Worm (Caenorhabditis elegans) whole organism, L1 larva: Measurements from ENCODE around the gene B0365.9.

ENCODE experiments used
- C34B4.2 ChIP-seq: sonication (generic microtip); optimal IDR thresholded peaks from 2 replicates; lab custom pipeline; 2017; ENCODE audit warnings: mild to moderate bottlenecking, missing genetic modification characterization, missing compliant biosample characterization
- F16B12.6 ChIP-seq: fragments of 150-350 bp; optimal IDR thresholded peaks from 2 replicates; lab custom pipeline; 2014; ENCODE audit warnings: missing biosample characterization, missing genetic modification characterization
- aha-1 ChIP-seq: fragments of 150-350 bp; optimal IDR thresholded peaks from 2 replicates; lab custom pipeline; 2014; ENCODE audit warnings: missing biosample characterization, missing genetic modification characterization
- alr-1 ChIP-seq: fragments of 200-800 bp; sonication (Bioruptor generic); optimal IDR thresholded peaks from 2 replicates; lab custom pipeline; 2018; ENCODE audit warnings: borderline replicate concordance, mild to moderate bottlenecking, missing genetic modification characterization, missing compliant biosample characterization
- aly-2 ChIP-seq: fragments of 150-350 bp; optimal IDR thresholded peaks from 2 replicates; lab custom pipeline; 2014; ENCODE audit warnings: missing biosample characterization, missing genetic modification characterization
- blmp-1 ChIP-seq: fragments of 150-350 bp; optimal IDR thresholded peaks from 2 replicates; lab custom pipeline; 2014; ENCODE audit warnings: missing biosample characterization, missing genetic modification characterization
- ceh-63 ChIP-seq: fragments of 200-800 bp; sonication (Bioruptor generic); optimal IDR thresholded peaks from 2 replicates; lab custom pipeline; 2018; ENCODE audit warnings: mild to moderate bottlenecking, missing genetic modification characterization, missing compliant biosample characterization
- ceh-8 ChIP-seq: fragments of 200-800 bp; sonication (Bioruptor generic); optimal IDR thresholded peaks from 2 replicates; lab custom pipeline; 2018; ENCODE audit warnings: mild to moderate bottlenecking, missing genetic modification characterization, moderate library complexity, missing compliant biosample characterization
- ceh-82 ChIP-seq, 3 experiments: fragments of 150-350 bp in 1 of 3; sonication (generic microtip) in 2 of 3; optimal IDR thresholded peaks; 2 replicates each; lab custom pipeline; 2014 to 2017; ENCODE audit warnings: missing biosample characterization in 3 of 3, missing genetic modification characterization in 3 of 3
- ceh-90 ChIP-seq: sonication (generic microtip); optimal IDR thresholded peaks from 2 replicates; lab custom pipeline; 2016; ENCODE audit warnings: missing genetic modification characterization, missing compliant biosample characterization
- dpl-1 ChIP-seq, 3 experiments: fragments of 150-350 bp in 2 of 3; sonication (generic microtip) in 1 of 3; optimal IDR thresholded peaks; 2 replicates each; lab custom pipeline; 2014 to 2017; ENCODE audit warnings: missing biosample characterization in 3 of 3, missing genetic modification characterization in 3 of 3, missing genetic modification reagents in 3 of 3
- efl-3 ChIP-seq: fragments of 200-800 bp; sonication (Bioruptor generic); optimal IDR thresholded peaks from 2 replicates; lab custom pipeline; 2018; ENCODE audit warnings: mild to moderate bottlenecking, missing genetic modification characterization, missing compliant biosample characterization
- egl-13 ChIP-seq: sonication (generic microtip); optimal IDR thresholded peaks from 2 replicates; lab custom pipeline; 2016; ENCODE audit warnings: missing genotype, missing genetic modification reagents, missing genetic modification characterization, missing compliant biosample characterization
- egl-27 ChIP-seq, 2 experiments: fragments of 150-350 bp in 1 of 2; sonication (generic microtip); optimal IDR thresholded peaks; 3 replicates each; lab custom pipeline; 2017 to 2018; ENCODE audit warnings: missing biosample characterization in 2 of 2, missing genetic modification characterization in 2 of 2, missing genetic modification reagents in 2 of 2
- fkh-8 ChIP-seq: sonication (generic microtip); optimal IDR thresholded peaks from 2 replicates; lab custom pipeline; 2016; ENCODE audit warnings: mild to moderate bottlenecking, missing genetic modification characterization, missing compliant biosample characterization
- hlh-17 ChIP-seq: fragments of 200-800 bp; sonication (Bioruptor generic); optimal IDR thresholded peaks from 2 replicates; lab custom pipeline; 2018; ENCODE audit warnings: missing genetic modification characterization, mild to moderate bottlenecking, missing compliant biosample characterization, moderate library complexity, borderline replicate concordance
- hpl-2 ChIP-seq: fragments of 150-350 bp; optimal IDR thresholded peaks from 2 replicates; lab custom pipeline; 2014; ENCODE audit warnings: missing biosample characterization, missing genetic modification reagents, missing genetic modification characterization
- isw-1 ChIP-seq: fragments of 200-800 bp; sonication (Bioruptor generic); IDR thresholded peaks from 2 replicates; pipeline ENCODE4 v1.3.6; 2022; ENCODE audit warnings: missing genetic modification characterization, missing compliant biosample characterization
- jun-1 ChIP-seq: fragments of 150-350 bp; optimal IDR thresholded peaks from 2 replicates; lab custom pipeline; 2014; ENCODE audit warnings: missing biosample characterization, missing genetic modification reagents, missing genetic modification characterization
- lin-14 ChIP-seq: fragments of 200-800 bp; sonication (Bioruptor generic); optimal IDR thresholded peaks from 2 replicates; lab custom pipeline; 2018; ENCODE audit warnings: mild to moderate bottlenecking, missing genetic modification characterization, moderate library complexity, missing compliant biosample characterization
- lir-3 ChIP-seq: sonication (generic microtip); optimal IDR thresholded peaks from 2 replicates; lab custom pipeline; 2016; ENCODE audit warnings: mild to moderate bottlenecking, missing genetic modification characterization, moderate library complexity, missing compliant biosample characterization; ENCODE audit not compliant: poor library complexity
- lsy-2 ChIP-seq, 2 experiments: fragments of 150-350 bp; optimal IDR thresholded peaks; 2 replicates each; lab custom pipeline; 2014; ENCODE audit warnings: missing biosample characterization in 2 of 2, missing genetic modification characterization in 2 of 2
- mep-1 ChIP-seq: fragments of 150-350 bp; optimal IDR thresholded peaks from 2 replicates; lab custom pipeline; 2014; ENCODE audit warnings: missing biosample characterization, missing genetic modification characterization
- nhr-11 ChIP-seq: fragments of 150-350 bp; optimal IDR thresholded peaks from 2 replicates; lab custom pipeline; 2014; ENCODE audit warnings: missing biosample characterization, missing genetic modification characterization
- nhr-12 ChIP-seq: sonication (generic microtip); optimal IDR thresholded peaks from 2 replicates; lab custom pipeline; 2017; ENCODE audit warnings: missing biosample characterization, missing genetic modification characterization
- nhr-28 ChIP-seq: fragments of 150-350 bp; optimal IDR thresholded peaks from 2 replicates; lab custom pipeline; 2014; ENCODE audit warnings: missing biosample characterization, missing genetic modification characterization
- nhr-71 ChIP-seq: sonication (generic microtip); optimal IDR thresholded peaks from 2 replicates; lab custom pipeline; 2016; ENCODE audit warnings: mild to moderate bottlenecking, missing genetic modification characterization, moderate library complexity, missing compliant biosample characterization
- nhr-76 ChIP-seq: sonication (generic microtip); optimal IDR thresholded peaks from 2 replicates; lab custom pipeline; 2017; ENCODE audit warnings: missing biosample characterization, missing genetic modification characterization
- nhr-77 ChIP-seq: fragments of 150-350 bp; optimal IDR thresholded peaks from 2 replicates; lab custom pipeline; 2014; ENCODE audit warnings: missing biosample characterization, missing genetic modification characterization
- nhr-84 ChIP-seq: sonication (generic microtip); optimal IDR thresholded peaks from 2 replicates; lab custom pipeline; 2017; ENCODE audit warnings: missing biosample characterization, missing genetic modification characterization
- nhr-85 ChIP-seq: sonication (generic microtip); peaks from one replicate; lab custom pipeline; 2016; ENCODE audit warnings: missing genetic modification characterization, inconsistent platforms, missing compliant biosample characterization
- pag-3 ChIP-seq: sonication (generic microtip); optimal IDR thresholded peaks from 2 replicates; lab custom pipeline; 2017; ENCODE audit warnings: missing genetic modification characterization, mild to moderate bottlenecking, missing compliant biosample characterization, antibody characterized with exemption, borderline replicate concordance; ENCODE audit not compliant: insufficient read depth
- skn-1 ChIP-seq: fragments of 150-350 bp; optimal IDR thresholded peaks from 2 replicates; lab custom pipeline; 2014; ENCODE audit warnings: missing biosample characterization, missing genetic modification characterization
- snpc-4 ChIP-seq: fragments of 150-350 bp; optimal IDR thresholded peaks from 2 replicates; lab custom pipeline; 2014; ENCODE audit warnings: missing biosample characterization, missing genetic modification characterization
- swsn-7 ChIP-seq: sonication (generic microtip); optimal IDR thresholded peaks from 2 replicates; lab custom pipeline; 2016; ENCODE audit warnings: missing genetic modification characterization, missing compliant biosample characterization
- tlp-1 ChIP-seq: fragments of 150-350 bp; optimal IDR thresholded peaks from 2 replicates; lab custom pipeline; 2014; ENCODE audit warnings: missing biosample characterization, missing genetic modification characterization
- unc-130 ChIP-seq: fragments of 150-350 bp; optimal IDR thresholded peaks from 2 replicates; lab custom pipeline; 2017; ENCODE audit warnings: missing biosample characterization, missing genetic modification characterization, inconsistent platforms
- unc-30 ChIP-seq: sonication (generic microtip); optimal IDR thresholded peaks from 2 replicates; lab custom pipeline; 2017; ENCODE audit warnings: missing biosample characterization, missing genetic modification characterization
- xbp-1 ChIP-seq: sonication (generic microtip); optimal IDR thresholded peaks from 2 replicates; lab custom pipeline; 2016; ENCODE audit warnings: missing genetic modification characterization, missing compliant biosample characterization
- zag-1 ChIP-seq: fragments of 150-350 bp; optimal IDR thresholded peaks from 2 replicates; lab custom pipeline; 2014; ENCODE audit warnings: missing biosample characterization, missing genetic modification characterization
- zip-4 ChIP-seq: fragments of 200-800 bp; sonication (Bioruptor generic); optimal IDR thresholded peaks from 2 replicates; lab custom pipeline; 2018; ENCODE audit warnings: mild to moderate bottlenecking, missing genetic modification characterization, moderate library complexity, missing compliant biosample characterization

Gene B0365.9

ce11 chrV:13129895-13130294 lies 3.5 kb downstream of the B0365.9 start, which contains the start of gene eat-6:
TSS of gene eat-6 (minus strand) at chrV:13129995.
- TF ChIP-seq C34B4.2, result no peak
- TF ChIP-seq lir-3, result no peak
- no peak for TF ChIP-seq egl-27 (tag; optimal IDR thresholded peaks at IDR 0.05; lab: Kevin White, UChicago)
- TF ChIP-seq egl-13, result no peak
- TF ChIP-seq blmp-1, result peak; percentile 45
- TF ChIP-seq unc-30, result no peak
- no peak for TF ChIP-seq jun-1 (tag; lab: Kevin White, UChicago)
- no peak for TF ChIP-seq nhr-85 (tag; lab: Kevin White, UChicago)
- TF ChIP-seq ceh-90, result no peak
- no peak for TF ChIP-seq nhr-28
- no peak for TF ChIP-seq nhr-71
- TF ChIP-seq efl-3 (GFP tag; lab: Kevin White, UChicago), result no peak
- TF ChIP-seq hlh-17 (GFP tag; lab: Kevin White, UChicago), result no peak
- peak in 1 of 3 experiments; percentile 15 for TF ChIP-seq dpl-1 (GFP tag; optimal IDR thresholded peaks at IDR 0.05; lab: Kevin White, UChicago)
- TF ChIP-seq isw-1 (GFP tag; lab: Robert Waterston, UW), result no peak

- TF ChIP-seq aly-2 (tag; lab: Kevin White, UChicago), result peak; percentile 31
These were observed 7.4 kb downstream of the B0365.9 start for ce11 chrV:13125942-13126341.

ce11 chrV:13121266-13121665 lies 12.1 kb downstream of the B0365.9 start:
- no peak for TF ChIP-seq zip-4 (GFP tag; lab: Kevin White, UChicago)

ce11 chrV:13120097-13120496 lies 13.3 kb downstream of the B0365.9 start, which contains the start of gene max-1:
TSS of gene max-1 (minus strand) at chrV:13120220.
- TF ChIP-seq lsy-2 (tag; optimal IDR thresholded peaks at IDR 0.05; lab: Kevin White, UChicago) (no peak), alr-1 (tag; lab: Kevin White, UChicago) (no peak), nhr-28 (no peak), swsn-7 (tag; lab: Kevin White, UChicago) (no peak), tlp-1 (no peak), nhr-85 (tag; lab: Kevin White, UChicago) (no peak), efl-3 (GFP tag; lab: Kevin White, UChicago) (no peak)

ce11 chrV:13116114-13116603 lies 17.2 kb downstream of the B0365.9 start, which contains the start of gene acly-2:
TSS of gene acly-2 (plus strand) at chrV:13116488.
- TF ChIP-seq nhr-77 (tag; lab: Kevin White, UChicago) (no peak), unc-130 (tag; lab: Kevin White, UChicago) (no peak), nhr-12 (tag; lab: Kevin White, UChicago) (no peak), fkh-8 (tag; lab: Kevin White, UChicago) (no peak), efl-3 (GFP tag; lab: Kevin White, UChicago) (no peak), ceh-90 (no peak), aha-1 (no peak), ceh-63 (no peak), skn-1 (no peak), nhr-84 (tag; lab: Kevin White, UChicago) (no peak), ceh-82 (tag; optimal IDR thresholded peaks at IDR 0.05; lab: Kevin White, UChicago) (no peak), zag-1 (no peak), hpl-2 (GFP tag; lab: Kevin White, UChicago) (no peak), F16B12.6 (tag; lab: Kevin White, UChicago) (no peak), unc-30 (no peak), snpc-4 (tag; lab: Kevin White, UChicago) (no peak), nhr-85 (tag; lab: Kevin White, UChicago) (no peak), xbp-1 (tag; lab: Kevin White, UChicago) (no peak), mep-1 (tag; lab: Kevin White, UChicago) (peak; percentile 14), egl-13 (no peak), blmp-1 (peak; percentile 62), pag-3 (tag; lab: Kevin White, UChicago) (no peak), nhr-71 (no peak), nhr-11 (tag; lab: Kevin White, UChicago) (no peak), lin-14 (GFP tag; lab: Kevin White, UChicago) (peak; percentile 2), nhr-76 (tag; lab: Kevin White, UChicago) (no peak), ceh-8 (GFP tag; lab: Kevin White, UChicago) (no peak)
